Worm (Caenorhabditis elegans) whole organism, midembryonic: Measurements from ENCODE around the gene C08G5.7.

ENCODE experiments used
- T22C8.4 ChIP-seq: fragments of 200-800 bp; sonication (Bioruptor generic); IDR thresholded peaks from 2 replicates; pipeline ENCODE4 v1.3.6; 2022; ENCODE audit warnings: missing genetic modification characterization, missing compliant biosample characterization
- flt-1 ChIP-seq: fragments of 200-800 bp; sonication (Bioruptor generic); IDR thresholded peaks from 2 replicates; pipeline ENCODE4 v1.3.6; 2022; ENCODE audit warnings: missing genetic modification characterization, missing compliant biosample characterization
- med-1 ChIP-seq: sonication (generic microtip); optimal IDR thresholded peaks from 2 replicates; lab custom pipeline; 2017; ENCODE audit warnings: missing genetic modification characterization, mild to moderate bottlenecking, missing compliant biosample characterization, antibody characterized with exemption, missing genetic modification reagents; ENCODE audit not compliant: insufficient read depth
- ref-1 ChIP-seq: fragments of 200-800 bp; sonication (Bioruptor generic); conservative IDR thresholded peaks from 2 replicates; pipeline ENCODE4 v1.3.6; 2022; ENCODE audit warnings: missing genetic modification reagents, missing genetic modification characterization, missing compliant biosample characterization
- ztf-29 ChIP-seq: fragments of 200-800 bp; sonication (Bioruptor generic); IDR thresholded peaks from 2 replicates; pipeline ENCODE4 v1.3.6; 2022; ENCODE audit warnings: missing genetic modification reagents, missing genetic modification characterization, missing compliant biosample characterization

DNA sequence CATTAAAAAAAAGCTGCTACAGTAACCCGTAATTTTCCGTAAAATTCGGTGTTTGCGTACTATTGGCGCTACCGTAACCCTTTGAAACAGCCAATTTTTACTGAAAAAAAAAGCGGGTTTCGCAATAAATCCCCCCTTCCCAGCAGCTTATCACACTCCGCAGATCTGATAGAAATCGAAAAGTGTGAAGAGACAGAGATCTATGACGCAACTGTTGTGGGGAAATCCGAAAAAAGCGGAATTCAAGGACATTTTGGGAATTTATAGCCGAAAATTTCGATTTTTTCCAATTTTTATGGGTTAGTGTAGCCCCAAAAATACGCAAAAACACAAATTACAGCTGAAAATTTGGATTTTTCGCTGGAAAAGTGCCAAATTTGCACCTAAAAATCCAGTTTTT is 43.2 kb downstream of the C08G5.7 start:
- TF ChIP-seq T22C8.4 (no peak), flt-1 (GFP tag; lab: Robert Waterston, UW) (no peak), ref-1 (GFP tag; lab: Robert Waterston, UW) (no peak), ztf-29 (GFP tag; lab: Robert Waterston, UW) (no peak), med-1 (no peak)
